Worm (Caenorhabditis elegans) whole organism, late embryonic: ENCODE results near the gene tps-2.
A peak's percentile ranks its signal among the peaks of the same experiment; 100 is the strongest.

Experiments
- C38D4.7 ChIP-seq: fragments of 200-800 bp; sonication (Bioruptor generic); optimal IDR thresholded peaks from 2 replicates; lab custom pipeline; 2018; ENCODE audit warnings: mild to moderate bottlenecking, missing genetic modification characterization, moderate library complexity, missing compliant biosample characterization
- ama-1 ChIP-seq: fragments of 150-350 bp; optimal IDR thresholded peaks from 2 replicates; lab custom pipeline; 2014
- elt-2 ChIP-seq: sonication (generic microtip); optimal IDR thresholded peaks from 2 replicates; lab custom pipeline; 2016; ENCODE audit warnings: missing genetic modification reagents, missing genetic modification characterization, missing compliant biosample characterization
- fkh-10 ChIP-seq: fragments of 150-350 bp; optimal IDR thresholded peaks from 2 replicates; lab custom pipeline; 2014; ENCODE audit warnings: missing biosample characterization, missing genetic modification reagents, missing genetic modification characterization
- hlh-13 ChIP-seq: fragments of 200-800 bp; sonication (Bioruptor generic); optimal IDR thresholded peaks from 2 replicates; lab custom pipeline; 2018; ENCODE audit warnings: mild to moderate bottlenecking, missing genetic modification characterization, missing compliant biosample characterization
- nhr-11 ChIP-seq: fragments of 150-350 bp; optimal IDR thresholded peaks from 2 replicates; lab custom pipeline; 2014; ENCODE audit warnings: missing biosample characterization, missing genetic modification characterization
- pha-4 ChIP-seq: fragments of 150-350 bp; optimal IDR thresholded peaks from 2 replicates; lab custom pipeline; 2018; ENCODE audit warnings: missing biosample characterization, missing genetic modification reagents, missing genetic modification characterization
- pqm-1 ChIP-seq: sonication (generic microtip); optimal IDR thresholded peaks from 2 replicates; lab custom pipeline; 2016; ENCODE audit warnings: missing genetic modification characterization, missing compliant biosample characterization
- rnt-1 ChIP-seq: sonication (generic microtip); optimal IDR thresholded peaks from 2 replicates; lab custom pipeline; 2016; ENCODE audit warnings: missing genetic modification characterization, missing compliant biosample characterization
- sdc-2 ChIP-seq: sonication (generic microtip); optimal IDR thresholded peaks from 2 replicates; lab custom pipeline; 2016; ENCODE audit warnings: missing genotype, missing genetic modification characterization, missing compliant biosample characterization
- unc-86 ChIP-seq: sonication (generic microtip); optimal IDR thresholded peaks from 2 replicates; lab custom pipeline; 2016; ENCODE audit warnings: missing genetic modification characterization, missing compliant biosample characterization
- ztf-16 ChIP-seq: sonication (generic microtip); optimal IDR thresholded peaks from 2 replicates; lab custom pipeline; 2017; ENCODE audit warnings: missing genetic modification characterization, missing compliant biosample characterization

DNA sequence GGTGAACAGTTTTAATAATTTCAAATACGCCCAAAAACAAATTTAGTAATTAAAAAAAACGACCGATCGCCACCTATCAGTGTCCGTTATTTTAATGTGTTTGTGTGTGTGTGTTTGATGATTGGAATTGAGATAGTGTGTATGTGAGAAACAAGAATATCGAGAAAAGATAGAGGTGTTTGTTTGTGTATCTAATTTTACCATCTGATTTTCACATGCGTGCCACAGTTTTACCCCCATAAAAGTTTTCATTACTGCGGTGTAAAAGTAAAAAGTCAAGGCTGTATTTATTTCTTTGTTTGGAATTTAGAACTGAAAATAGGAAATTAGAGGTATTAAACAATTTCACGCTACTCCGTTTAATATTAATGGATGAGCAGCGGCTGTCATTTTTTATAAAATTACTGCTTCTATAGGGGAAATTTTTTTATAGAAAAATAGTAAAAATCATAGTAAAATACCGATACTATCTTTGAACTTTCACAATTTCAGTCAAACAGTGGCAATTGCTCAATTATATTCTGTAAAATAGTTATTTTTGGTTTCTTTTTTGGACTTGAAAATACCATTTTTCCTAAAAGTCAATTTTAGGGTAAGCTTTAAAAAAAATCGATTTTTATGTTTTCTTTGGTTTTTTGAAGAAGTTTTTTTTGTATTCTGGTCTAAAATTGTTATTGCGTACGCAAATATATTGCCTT, 620 bp upstream of the tps-2 start:
- TF ChIP-seq C38D4.7 = no peak
- TF ChIP-seq pqm-1 (tag; lab: Kevin White, UChicago) = no peak
- TF ChIP-seq pha-4 (tag; lab: Kevin White, UChicago) = no peak
- no peak for TF ChIP-seq nhr-11
- no peak for TF ChIP-seq ama-1 (lab: Kevin White, UChicago)
- no peak for TF ChIP-seq unc-86 (tag; lab: Kevin White, UChicago)
- no peak for TF ChIP-seq rnt-1 (tag; lab: Kevin White, UChicago)
- peak; percentile 25 for TF ChIP-seq elt-2
- TF ChIP-seq fkh-10 (GFP tag; lab: Kevin White, UChicago) = no peak
- TF ChIP-seq sdc-2 (tag; lab: Kevin White, UChicago) = no peak
- no peak for TF ChIP-seq hlh-13 (GFP tag; lab: Kevin White, UChicago)
- TF ChIP-seq ztf-16 (tag; lab: Kevin White, UChicago) = no peak
